Worm (Caenorhabditis elegans) whole organism, mixed stage, embryonic: ENCODE results near the gene ccep-135.

Source experiments
- elt-1 ChIP-seq: sonication (generic microtip); optimal IDR thresholded peaks from 2 replicates; lab custom pipeline; 2017; ENCODE audit warnings: missing genetic modification characterization, mild to moderate bottlenecking, missing compliant biosample characterization, antibody characterized with exemption, moderate library complexity, borderline replicate concordance; ENCODE audit not compliant: insufficient read depth
- unc-39 ChIP-seq: fragments of 150-350 bp; optimal IDR thresholded peaks from 2 replicates; lab custom pipeline; 2014; ENCODE audit warnings: missing biosample characterization, missing genetic modification characterization

- TF ChIP-seq unc-39 (tag; lab: Kevin White, UChicago) (no peak), elt-1 (tag; lab: Kevin White, UChicago) (no peak)
These were observed 24.9 kb upstream of the ccep-135 start for ce11 chrIII:3066769-3067168.
